Fruit fly (Drosophila melanogaster): Measurements from ENCODE around the gene mop.

Gene mop

dm6 chr3L:14784949-14785408 lies 9.1 kb upstream of the mop start (continued):
- peak; percentile 83 for TF ChIP-seq CG31627 (GFP tag; optimal IDR thresholded peaks at IDR 0.05)
- peak; percentile 80 for TF ChIP-seq lz (GFP tag; optimal IDR thresholded peaks at IDR 0.05)
- TF ChIP-seq spab (GFP tag; optimal IDR thresholded peaks at IDR 0.05) = peak; percentile 72
- TF ChIP-seq pdm3 (GFP tag; optimal IDR thresholded peaks at IDR 0.05) = peak; percentile 83
- TF ChIP-seq svp (GFP tag) = peak; percentile 84
- TF ChIP-seq CG8632 (GFP tag; optimal IDR thresholded peaks at IDR 0.05) = peak; percentile 75
- peak; percentile 76 for TF ChIP-seq CG6808 (GFP tag; optimal IDR thresholded peaks at IDR 0.05)
- peak; percentile 91 for TF ChIP-seq CG8119 (GFP tag; IDR thresholded peaks at IDR 0.05)
- peak; percentile 57 for TF ChIP-seq dsx (GFP tag; optimal IDR thresholded peaks at IDR 0.05; ENCODE audit: poor library complexity, severe bottlenecking)
- TF ChIP-seq CG11902 (GFP tag; optimal IDR thresholded peaks at IDR 0.05) = peak; percentile 70
- TF ChIP-seq Hr39 (GFP tag; optimal IDR thresholded peaks at IDR 0.05) = peak; percentile 86
- peak; percentile 56 for TF ChIP-seq Eip75B (GFP tag; optimal IDR thresholded peaks at IDR 0.05)
- TF ChIP-seq CG32006 (GFP tag; optimal IDR thresholded peaks at IDR 0.05) = peak; percentile 92
- TF ChIP-seq Eip93F (GFP tag; optimal IDR thresholded peaks at IDR 0.05) = no peak
- TF ChIP-seq Eip78C (GFP tag) = peak; percentile 95
- peak; percentile 24 for TF ChIP-seq vri (GFP tag; optimal IDR thresholded peaks at IDR 0.05)
- TF ChIP-seq dac (GFP tag; optimal IDR thresholded peaks at IDR 0.05) = peak; percentile 55
- TF ChIP-seq CG1621 (tag; optimal IDR thresholded peaks at IDR 0.05) = peak; percentile 69

- TF ChIP-seq Ets21C (GFP tag; optimal IDR thresholded peaks at IDR 0.05) (no peak), svp (GFP tag) (peak; percentile 96), CG6163 (GFP tag; IDR thresholded peaks at IDR 0.05) (no peak)
These were observed 8.5 kb upstream of the mop start for dm6 chr3L:14784241-14784948.

- TF ChIP-seq Sox102F (GFP tag; optimal IDR thresholded peaks at IDR 0.05) = no peak
- no peak for TF ChIP-seq CG8319 (GFP tag; optimal IDR thresholded peaks at IDR 0.05)
- TF ChIP-seq CG9139 (GFP tag; optimal IDR thresholded peaks at IDR 0.05) = no peak
- TF ChIP-seq pdm3 (GFP tag; optimal IDR thresholded peaks at IDR 0.05) = no peak
- no peak for TF ChIP-seq Lpt (GFP tag; optimal IDR thresholded peaks at IDR 0.05)
- TF ChIP-seq CG16779 (tag; optimal IDR thresholded peaks at IDR 0.05) = no peak
- TF ChIP-seq salr (GFP tag; optimal IDR thresholded peaks at IDR 0.05) = no peak
- no peak for TF ChIP-seq fd59A (GFP tag; optimal IDR thresholded peaks at IDR 0.05)
- no peak for TF ChIP-seq net (GFP tag; optimal IDR thresholded peaks at IDR 0.05)
- no peak for TF ChIP-seq CG11294 (GFP tag; IDR thresholded peaks at IDR 0.05)
- TF ChIP-seq Hr38 (GFP tag; optimal IDR thresholded peaks at IDR 0.05) = no peak
- TF ChIP-seq CG11902 (GFP tag; optimal IDR thresholded peaks at IDR 0.05) = no peak
- no peak for TF ChIP-seq esn (GFP tag; optimal IDR thresholded peaks at IDR 0.05)
- TF ChIP-seq CG10669 (GFP tag; optimal IDR thresholded peaks at IDR 0.05) = no peak
These were observed 7.4 kb upstream of the mop start for dm6 chr3L:14783363-14783627.

dm6 chr3L:14782626-14783362 lies 6.9 kb upstream of the mop start:
- TF ChIP-seq eg (GFP tag; IDR thresholded peaks at IDR 0.05) (no peak), CG6808 (GFP tag; optimal IDR thresholded peaks at IDR 0.05) (peak; percentile 13), svp (GFP tag) (peak; percentile 70), Hr39 (GFP tag; optimal IDR thresholded peaks at IDR 0.05) (no peak), vri (GFP tag; optimal IDR thresholded peaks at IDR 0.05) (peak; percentile 43), Eip78C (GFP tag) (peak; percentile 66), CG11762 (GFP tag; optimal IDR thresholded peaks at IDR 0.05; ENCODE audit: insufficient read depth) (no peak), ss (GFP tag; optimal IDR thresholded peaks at IDR 0.05) (peak; percentile 12 to 19), CG6854 (GFP tag; optimal IDR thresholded peaks at IDR 0.05) (peak; percentile 48), Eip93F (GFP tag; optimal IDR thresholded peaks at IDR 0.05) (peak; percentile 56)

Data from whole organism, prepupa.